Worm (Caenorhabditis elegans) whole organism, L3 larva: ENCODE measurements around the gene nhr-193.

Source experiments
- aly-2 ChIP-seq: fragments of 150-350 bp; optimal IDR thresholded peaks from 2 replicates; lab custom pipeline; 2014; ENCODE audit warnings: missing biosample characterization, missing genetic modification characterization
- ama-1 ChIP-seq: fragments of 150-350 bp; optimal IDR thresholded peaks from 2 replicates; lab custom pipeline; 2018
- eor-1 ChIP-seq, 2 experiments: fragments of 150-350 bp; optimal IDR thresholded peaks; 2 replicates each; lab custom pipeline; 2014 to 2018; ENCODE audit warnings: missing biosample characterization in 2 of 2, missing genetic modification characterization in 2 of 2
- fkh-2 ChIP-seq: fragments of 150-350 bp; optimal IDR thresholded peaks from 2 replicates; lab custom pipeline; 2014; ENCODE audit warnings: missing biosample characterization, missing genetic modification reagents, missing genetic modification characterization
- hmg-11 ChIP-seq: sonication (generic microtip); optimal IDR thresholded peaks from 2 replicates; lab custom pipeline; 2016; ENCODE audit warnings: missing genetic modification characterization, missing compliant biosample characterization
- jun-1 ChIP-seq: fragments of 150-350 bp; optimal IDR thresholded peaks from 2 replicates; lab custom pipeline; 2014; ENCODE audit warnings: missing biosample characterization, missing genetic modification reagents, missing genetic modification characterization
- lin-39 ChIP-seq: fragments of 150-350 bp; optimal IDR thresholded peaks from 2 replicates; lab custom pipeline; 2018; ENCODE audit warnings: missing biosample characterization, missing genetic modification reagents, missing genetic modification characterization
- nhr-67 ChIP-seq: fragments of 150-350 bp; optimal IDR thresholded peaks from 2 replicates; lab custom pipeline; 2014; ENCODE audit warnings: missing biosample characterization, missing genetic modification characterization
- nhr-77 ChIP-seq: fragments of 150-350 bp; optimal IDR thresholded peaks from 2 replicates; lab custom pipeline; 2014; ENCODE audit warnings: missing biosample characterization, missing genetic modification characterization
- pha-4 ChIP-seq: fragments of 150-350 bp; optimal IDR thresholded peaks from 2 replicates; lab custom pipeline; 2014; ENCODE audit warnings: missing biosample characterization, missing genetic modification reagents, missing genetic modification characterization
- skn-1 ChIP-seq: fragments of 150-350 bp; optimal IDR thresholded peaks from 2 replicates; lab custom pipeline; 2014; ENCODE audit warnings: missing biosample characterization, missing genetic modification characterization
- ztf-11 ChIP-seq: fragments of 150-350 bp; optimal IDR thresholded peaks from 2 replicates; lab custom pipeline; 2014; ENCODE audit warnings: missing biosample characterization, missing genetic modification characterization
- ztf-4 ChIP-seq: fragments of 150-350 bp; optimal IDR thresholded peaks from 2 replicates; lab custom pipeline; 2014; ENCODE audit warnings: missing biosample characterization, missing genetic modification characterization

DNA sequence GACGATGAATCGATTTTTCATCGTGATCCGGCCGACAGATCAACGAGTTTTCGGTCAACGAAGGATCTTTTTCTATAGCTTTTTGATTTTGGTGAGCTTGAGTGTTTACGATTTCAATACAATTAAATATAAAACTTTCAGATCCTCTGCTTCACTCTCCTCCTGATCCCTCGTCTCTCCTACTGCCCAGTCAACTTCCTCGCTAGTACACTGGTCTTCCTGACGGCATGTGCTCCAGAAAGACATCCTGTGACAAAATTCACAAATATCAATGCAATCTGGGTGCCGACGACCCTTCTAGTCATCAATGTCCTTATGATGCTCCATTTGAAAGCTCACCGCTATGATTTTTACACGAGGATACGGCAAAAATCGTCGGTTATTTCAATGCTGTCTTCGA is 33.8 kb upstream of the nhr-193 start:
- no peak for TF ChIP-seq nhr-77 (tag; lab: Kevin White, UChicago)
- TF ChIP-seq ama-1 (lab: Kevin White, UChicago), result no peak
- TF ChIP-seq nhr-67 (tag; lab: Kevin White, UChicago), result no peak
- TF ChIP-seq ztf-4 (tag; lab: Kevin White, UChicago), result no peak
- no peak for TF ChIP-seq pha-4 (tag; lab: Kevin White, UChicago)
- TF ChIP-seq lin-39, result no peak
- TF ChIP-seq jun-1 (tag; lab: Kevin White, UChicago), result no peak
- no peak for TF ChIP-seq hmg-11 (tag; lab: Kevin White, UChicago)
- no peak for TF ChIP-seq ztf-11
- no peak for TF ChIP-seq eor-1 (tag; optimal IDR thresholded peaks at IDR 0.05; lab: Kevin White, UChicago)
- TF ChIP-seq aly-2 (tag; lab: Kevin White, UChicago), result no peak
- TF ChIP-seq fkh-2 (tag; lab: Kevin White, UChicago), result no peak
- no peak for TF ChIP-seq skn-1 (tag; lab: Kevin White, UChicago)
